Fruit fly (Drosophila melanogaster) whole organism: Measurements from ENCODE around the gene Spn85F.

ENCODE experiments used
- CG8478 ChIP-seq: fragments of >200 bp; optimal IDR thresholded peaks from 2 replicates; lab custom pipeline; 2018; ENCODE audit warnings: inconsistent platforms
- Dll ChIP-seq: fragments of >200 bp; optimal IDR thresholded peaks from 2 replicates; lab custom pipeline; 2017
- EcR ChIP-seq, 2 experiments: fragments of >200 bp; optimal IDR thresholded peaks; 2 replicates each; lab custom pipeline; 2017; ENCODE audit warnings: missing biosample characterization in 2 of 2, missing genetic modification characterization in 2 of 2, missing genetic modification reagents in 2 of 2
- pan ChIP-seq: fragments of >200 bp; optimal IDR thresholded peaks from 2 replicates; lab custom pipeline; 2017
- psq ChIP-seq: fragments of >200 bp; optimal IDR thresholded peaks from 2 replicates; lab custom pipeline; 2017
- usp ChIP-seq: fragments of >200 bp; optimal IDR thresholded peaks from 2 replicates; lab custom pipeline; 2017; ENCODE audit warnings: missing biosample characterization, missing genetic modification characterization, mixed read lengths

Spn85F gene

dm6 chr3R:10028378-10028777, 31.4 kb downstream of the Spn85F start:
- TF ChIP-seq pan: no peak
- no peak for TF ChIP-seq EcR (GFP tag; optimal IDR thresholded peaks at IDR 0.05; lab: Kevin White, UChicago)
- TF ChIP-seq usp: no peak
- no peak for TF ChIP-seq Dll (lab: Kevin White, UChicago)
- TF ChIP-seq psq (lab: Kevin White, UChicago): no peak
- TF ChIP-seq CG8478: no peak

dm6 chr3R:10031480-10031879, 34.5 kb downstream of the Spn85F start:
- TF ChIP-seq pan: no peak
- no peak for TF ChIP-seq Dll (lab: Kevin White, UChicago)
- no peak for TF ChIP-seq psq (lab: Kevin White, UChicago)
- no peak for TF ChIP-seq usp
- no peak for TF ChIP-seq CG8478
- no peak for TF ChIP-seq EcR (GFP tag; optimal IDR thresholded peaks at IDR 0.05; lab: Kevin White, UChicago)

dm6 chr3R:10032951-10033720, 36.2 kb downstream of the Spn85F start:
- no peak for TF ChIP-seq EcR (GFP tag; optimal IDR thresholded peaks at IDR 0.05; lab: Kevin White, UChicago)
- no peak for TF ChIP-seq psq (lab: Kevin White, UChicago)
- no peak for TF ChIP-seq pan
- no peak for TF ChIP-seq usp
- TF ChIP-seq Dll (lab: Kevin White, UChicago): no peak
- no peak for TF ChIP-seq CG8478

dm6 chr3R:10034995-10035446, 38.1 kb downstream of the Spn85F start:
- TF ChIP-seq pan (no peak), usp (no peak), psq (lab: Kevin White, UChicago) (no peak), Dll (lab: Kevin White, UChicago) (no peak), EcR (GFP tag; optimal IDR thresholded peaks at IDR 0.05; lab: Kevin White, UChicago) (no peak), CG8478 (no peak)

dm6 chr3R:10035765-10036164, 38.8 kb downstream of the Spn85F start:
- TF ChIP-seq usp (no peak), psq (lab: Kevin White, UChicago) (no peak), pan (no peak), CG8478 (no peak), EcR (GFP tag; optimal IDR thresholded peaks at IDR 0.05; lab: Kevin White, UChicago) (no peak), Dll (lab: Kevin White, UChicago) (no peak)

dm6 chr3R:10039188-10039587, 42.2 kb downstream of the Spn85F start:
- TF ChIP-seq EcR (GFP tag; optimal IDR thresholded peaks at IDR 0.05; lab: Kevin White, UChicago) (no peak), psq (lab: Kevin White, UChicago) (no peak), CG8478 (no peak), usp (no peak), pan (no peak), Dll (lab: Kevin White, UChicago) (no peak)

dm6 chr3R:10040505-10040904, 43.5 kb downstream of the Spn85F start:
- no peak for TF ChIP-seq pan
- no peak for TF ChIP-seq psq (lab: Kevin White, UChicago)
- no peak for TF ChIP-seq CG8478
- TF ChIP-seq Dll (lab: Kevin White, UChicago): no peak
- TF ChIP-seq EcR (GFP tag; optimal IDR thresholded peaks at IDR 0.05; lab: Kevin White, UChicago): peak; percentile 57 to 64

dm6 chr3R:10042024-10042663, 45.2 kb downstream of the Spn85F start:
- TF ChIP-seq EcR (GFP tag; optimal IDR thresholded peaks at IDR 0.05; lab: Kevin White, UChicago) (no peak), pan (no peak), Dll (lab: Kevin White, UChicago) (no peak), usp (no peak), psq (lab: Kevin White, UChicago) (no peak)

dm6 chr3R:10042664-10043372, 45.9 kb downstream of the Spn85F start, which contains the start of the genes Mical and CG3909:
TSS of gene Mical (minus strand) at chr3R:10042895.
TSS of gene CG3909 (plus strand) at chr3R:10043270.
- TF ChIP-seq Dll (lab: Kevin White, UChicago): no peak
- no peak for TF ChIP-seq usp
- no peak for TF ChIP-seq CG8478
- TF ChIP-seq psq (lab: Kevin White, UChicago): no peak
- no peak for TF ChIP-seq EcR (GFP tag; optimal IDR thresholded peaks at IDR 0.05; lab: Kevin White, UChicago)
- TF ChIP-seq pan: no peak

- TF ChIP-seq pan (no peak), EcR (GFP tag; optimal IDR thresholded peaks at IDR 0.05; lab: Kevin White, UChicago) (no peak), usp (no peak), CG8478 (no peak), Dll (lab: Kevin White, UChicago) (no peak), psq (lab: Kevin White, UChicago) (no peak)
Measured at dm6 chr3R:10045343-10045742, 48.4 kb downstream of the Spn85F start, which contains the start of the genes CG11722 and mtTFB2. TSS of gene CG11722 (minus strand) at chr3R:10045542. TSS of gene mtTFB2 (plus strand) at chr3R:10045574.

- TF ChIP-seq psq (lab: Kevin White, UChicago) (no peak), CG8478 (no peak), pan (no peak), Dll (lab: Kevin White, UChicago) (no peak), EcR (GFP tag; optimal IDR thresholded peaks at IDR 0.05; lab: Kevin White, UChicago) (no peak), usp (no peak)
Measured at dm6 chr3R:10048035-10048774, 51.2 kb downstream of the Spn85F start.

- TF ChIP-seq CG8478 (no peak), Dll (lab: Kevin White, UChicago) (no peak)
Measured at dm6 chr3R:10048775-10048841, 51.6 kb downstream of the Spn85F start, which contains the start of gene CG12811. TSS of gene CG12811 (minus strand) at chr3R:10048797.
